Fruit fly (Drosophila melanogaster): ENCODE measurements around the gene tos.
A peak's percentile ranks its signal among the peaks of the same experiment; 100 is the strongest.

The tos gene

dm6 chr2L:18676948-18677820 is 4.7 kb downstream of the tos start, which contains the start of the genes Mst36Fa and CG31751 (continued):
- TF ChIP-seq hbn (GFP tag; IDR thresholded peaks at IDR 0.05; ENCODE audit: partially characterized antibody) (no peak), CoRest (tag; optimal IDR thresholded peaks at IDR 0.05) (peak; percentile 66), dmrt99B (tag; optimal IDR thresholded peaks at IDR 0.05) (peak; percentile 79), CG17568 (GFP tag; optimal IDR thresholded peaks at IDR 0.05) (peak; percentile 84), Fer2 (tag; optimal IDR thresholded peaks at IDR 0.05) (peak; percentile 61), Atf-2 (GFP tag; optimal IDR thresholded peaks at IDR 0.05) (peak; percentile 47), ab (GFP tag; optimal IDR thresholded peaks at IDR 0.05) (no peak), CG12299 (tag; optimal IDR thresholded peaks at IDR 0.05) (peak; percentile 74), CG4854 (GFP tag; optimal IDR thresholded peaks at IDR 0.05) (peak; percentile 75), Optix (GFP tag; IDR thresholded peaks at IDR 0.05) (no peak; the same call in 2 of the 3 replicates), CG15011 (GFP tag; optimal IDR thresholded peaks at IDR 0.05) (peak; percentile 79), CG1024 (GFP tag; IDR thresholded peaks at IDR 0.05) (peak; percentile 63; the same call in 1 of the 2 replicates), Dbx (GFP tag; IDR thresholded peaks at IDR 0.05) (peak; percentile 76), MTF-1 (GFP tag; optimal IDR thresholded peaks at IDR 0.05; ENCODE audit: borderline replicate concordance) (peak; percentile 87), Bteb2 (GFP tag; optimal IDR thresholded peaks at IDR 0.05) (peak; percentile 64), en (GFP tag; optimal IDR thresholded peaks at IDR 0.05) (peak; percentile 45), fd64A (GFP tag; optimal IDR thresholded peaks at IDR 0.05) (peak; percentile 88), CG31224 (GFP tag; IDR thresholded peaks at IDR 0.05) (no peak), Jarid2 (GFP tag; optimal IDR thresholded peaks at IDR 0.05) (no peak), fd102C (GFP tag; optimal IDR thresholded peaks at IDR 0.05) (no peak), CG3163 (GFP tag; optimal IDR thresholded peaks at IDR 0.05) (peak; percentile 67), Mrtf (GFP tag; IDR thresholded peaks at IDR 0.05) (peak; percentile 29; the same call in 1 of the 3 replicates), dan (GFP tag; IDR thresholded peaks at IDR 0.05) (no peak), her (GFP tag; optimal IDR thresholded peaks at IDR 0.05) (peak; percentile 80), CG9727 (GFP tag; optimal IDR thresholded peaks at IDR 0.05) (peak; percentile 77), onecut (GFP tag; IDR thresholded peaks at IDR 0.05) (peak; percentile 74), CG7928 (GFP tag; optimal IDR thresholded peaks at IDR 0.05) (peak; percentile 58), Camta (GFP tag; optimal IDR thresholded peaks at IDR 0.05) (peak; percentile 84), z (GFP tag; IDR thresholded peaks at IDR 0.05) (peak; percentile 50; the same call in 1 of the 3 replicates), ssp (GFP tag; IDR thresholded peaks at IDR 0.05) (0 out of 2 replicates have a peak, but pooled peaks have one; percentile 29), CG12769 (tag; optimal IDR thresholded peaks at IDR 0.05) (peak; percentile 89), CG8089 (GFP tag; optimal IDR thresholded peaks at IDR 0.05) (peak; percentile 85), CG15514 (GFP tag; optimal IDR thresholded peaks at IDR 0.05) (peak; percentile 89), Xbp1 (GFP tag; optimal IDR thresholded peaks at IDR 0.05) (peak; percentile 27), C15 (GFP tag; IDR thresholded peaks at IDR 0.05) (no peak), ftz-f1 (GFP tag; optimal IDR thresholded peaks at IDR 0.05) (peak; percentile 72), CG16813 (GFP tag; IDR thresholded peaks at IDR 0.05; ENCODE audit: partially characterized antibody) (no peak), lab (GFP tag; optimal IDR thresholded peaks at IDR 0.05) (peak; percentile 94), Poxn (GFP tag; IDR thresholded peaks at IDR 0.05) (no peak), CG5953 (GFP tag; IDR thresholded peaks at IDR 0.05) (peak; percentile 56), Eip74EF (GFP tag; optimal IDR thresholded peaks at IDR 0.05) (peak in 1 of 2 experiments; percentile 75), CG13624 (GFP tag; optimal IDR thresholded peaks at IDR 0.05) (peak; percentile 75), sr (GFP tag; IDR thresholded peaks at IDR 0.05) (peak; percentile 45; the same call in 2 of the 3 replicates), Myb (GFP tag; optimal IDR thresholded peaks at IDR 0.05) (peak; percentile 76), phol (tag; optimal IDR thresholded peaks at IDR 0.05) (peak; percentile 9), Bgb (GFP tag; IDR thresholded peaks at IDR 0.05; ENCODE audit: partially characterized antibody) (no peak), CG34224 (GFP tag; IDR thresholded peaks at IDR 0.05; ENCODE audit: partially characterized antibody) (peak; percentile 34; the same call in 2 of the 3 replicates), so (GFP tag; IDR thresholded peaks at IDR 0.05) (peak; percentile 71; the same call in 1 of the 3 replicates)

All from whole organism, embryonic.